Worm (Caenorhabditis elegans): ENCODE results near the gene sgca-1.

ce11 chrX:6813025-6813424, 23.7 kb upstream of the sgca-1 start:
- TF ChIP-seq med-1 (GFP tag; optimal IDR thresholded peaks at IDR 0.05; ENCODE audit: insufficient read depth) (no peak), ztf-29 (GFP tag; IDR thresholded peaks at IDR 0.05) (no peak)

Measured in whole organism, midembryonic.